Worm (Caenorhabditis elegans) whole organism, late embryonic: ENCODE results near the gene F35C11.7.

ENCODE experiments used
- F13H6.1 ChIP-seq: sonication (generic microtip); optimal IDR thresholded peaks from 2 replicates; lab custom pipeline; 2016; ENCODE audit warnings: missing genetic modification characterization, missing compliant biosample characterization
- K09A11.1 ChIP-seq: sonication (generic microtip); optimal IDR thresholded peaks from 2 replicates; lab custom pipeline; 2017; ENCODE audit warnings: antibody characterized with exemption, mild to moderate bottlenecking, missing genetic modification characterization, missing compliant biosample characterization; ENCODE audit not compliant: insufficient read depth
- ama-1 ChIP-seq: fragments of 150-350 bp; optimal IDR thresholded peaks from 2 replicates; lab custom pipeline; 2014
- ceh-22 ChIP-seq: sonication (generic microtip); optimal IDR thresholded peaks from 2 replicates; lab custom pipeline; 2017; ENCODE audit warnings: missing biosample characterization, missing genetic modification characterization
- ceh-24 ChIP-seq: sonication (generic microtip); optimal IDR thresholded peaks from 2 replicates; lab custom pipeline; 2016; ENCODE audit warnings: mild to moderate bottlenecking, missing genetic modification characterization, missing compliant biosample characterization
- hlh-30 ChIP-seq: sonication (generic microtip); optimal IDR thresholded peaks from 2 replicates; lab custom pipeline; 2017; ENCODE audit warnings: antibody characterized with exemption, missing genetic modification characterization, missing compliant biosample characterization; ENCODE audit not compliant: insufficient read depth
- nhr-11 ChIP-seq: fragments of 150-350 bp; optimal IDR thresholded peaks from 2 replicates; lab custom pipeline; 2014; ENCODE audit warnings: missing biosample characterization, missing genetic modification characterization
- nhr-232 ChIP-seq: sonication (generic microtip); optimal IDR thresholded peaks from 2 replicates; lab custom pipeline; 2016; ENCODE audit warnings: missing genetic modification characterization, missing compliant biosample characterization
- pat-9 ChIP-seq: fragments of 200-800 bp; sonication (Bioruptor generic); optimal IDR thresholded peaks from 2 replicates; lab custom pipeline; 2018; ENCODE audit warnings: mild to moderate bottlenecking, missing genetic modification characterization, moderate library complexity, missing compliant biosample characterization
- pqm-1 ChIP-seq: sonication (generic microtip); optimal IDR thresholded peaks from 2 replicates; lab custom pipeline; 2016; ENCODE audit warnings: missing genetic modification characterization, missing compliant biosample characterization
- rnt-1 ChIP-seq: sonication (generic microtip); optimal IDR thresholded peaks from 2 replicates; lab custom pipeline; 2016; ENCODE audit warnings: missing genetic modification characterization, missing compliant biosample characterization
- syd-9 ChIP-seq: sonication (generic microtip); optimal IDR thresholded peaks from 2 replicates; lab custom pipeline; 2016; ENCODE audit warnings: mild to moderate bottlenecking, missing genetic modification characterization, moderate library complexity, missing compliant biosample characterization
- unc-55 ChIP-seq: sonication (generic microtip); optimal IDR thresholded peaks from 2 replicates; lab custom pipeline; 2017; ENCODE audit warnings: missing biosample characterization, missing genetic modification reagents, missing genetic modification characterization

ce11 chrII:8226475-8226874, 29.6 kb upstream of the F35C11.7 start:
- no peak for TF ChIP-seq hlh-30 (tag; lab: Kevin White, UChicago)
- no peak for TF ChIP-seq nhr-11 (tag; lab: Kevin White, UChicago)
- TF ChIP-seq K09A11.1 (tag; lab: Kevin White, UChicago): no peak
- TF ChIP-seq unc-55: no peak
- TF ChIP-seq pat-9: no peak
- TF ChIP-seq ceh-22 (tag; lab: Kevin White, UChicago): no peak
- TF ChIP-seq syd-9 (tag; lab: Kevin White, UChicago): no peak
- no peak for TF ChIP-seq ama-1
- TF ChIP-seq nhr-232 (tag; lab: Kevin White, UChicago): no peak
- no peak for TF ChIP-seq F13H6.1
- no peak for TF ChIP-seq rnt-1 (tag; lab: Kevin White, UChicago)
- TF ChIP-seq pqm-1 (tag; lab: Kevin White, UChicago): no peak
- no peak for TF ChIP-seq ceh-24
